Worm (Caenorhabditis elegans): Measurements from ENCODE around the gene faah-4.

- TF ChIP-seq cebp-2 (GFP tag; IDR thresholded peaks at IDR 0.05) (no peak), somi-1 (GFP tag; optimal IDR thresholded peaks at IDR 0.05) (no peak), madf-8 (GFP tag; conservative IDR thresholded peaks at IDR 0.05) (no peak), chd-7 (tag; optimal IDR thresholded peaks at IDR 0.05) (no peak), tbx-9 (tag; optimal IDR thresholded peaks at IDR 0.05; ENCODE audit: borderline replicate concordance) (no peak), ceh-58 (GFP tag; IDR thresholded peaks at IDR 0.05) (no peak), nhr-80 (tag; optimal IDR thresholded peaks at IDR 0.05) (no peak), ets-4 (GFP tag; optimal IDR thresholded peaks at IDR 0.05) (no peak), efl-1 (GFP tag; optimal IDR thresholded peaks at IDR 0.05) (no peak), B0336.3 (GFP tag; IDR thresholded peaks at IDR 0.05) (no peak), nhr-27 (tag; optimal IDR thresholded peaks at IDR 0.05) (no peak), bed-1 (GFP tag; IDR thresholded peaks at IDR 0.05) (no peak), F52B5.7 (tag; optimal IDR thresholded peaks at IDR 0.05) (no peak)
These were observed 28.8 kb upstream of the faah-4 start for ce11 chrIII:11938525-11938924.

All from whole organism, young adult.